Worm (Caenorhabditis elegans) whole organism, L4 larva: ENCODE data around the gene sru-24.
"Not testable (repeated sequence)": the region's sequence is repeated elsewhere in the genome, so short reads cannot be mapped to it uniquely, and the experiment has no call there.

ENCODE experiments used
- D1046.2 ChIP-seq: fragments of 200-800 bp; sonication (Bioruptor generic); IDR thresholded peaks from 2 replicates; pipeline ENCODE4 v1.3.6; 2022; ENCODE audit warnings: missing genetic modification characterization, missing compliant biosample characterization
- F10B5.3 ChIP-seq: sonication (generic microtip); optimal IDR thresholded peaks from 2 replicates; lab custom pipeline; 2016; ENCODE audit warnings: mild to moderate bottlenecking, missing genetic modification characterization, missing compliant biosample characterization
- F26F4.8 ChIP-seq: fragments of 200-800 bp; sonication (Bioruptor generic); conservative IDR thresholded peaks from 2 replicates; pipeline ENCODE4 v1.3.6; 2022; ENCODE audit warnings: missing genetic modification characterization, missing compliant biosample characterization
- F49E8.2 ChIP-seq: sonication (generic microtip); optimal IDR thresholded peaks from 2 replicates; lab custom pipeline; 2016; ENCODE audit warnings: missing compliant biosample characterization, mild to moderate bottlenecking, missing genetic modification characterization, borderline replicate concordance
- T26A8.4 ChIP-seq: fragments of 200-800 bp; sonication (Bioruptor generic); IDR thresholded peaks from 2 replicates; pipeline ENCODE4 v1.3.6; 2022; ENCODE audit warnings: missing genetic modification characterization, missing compliant biosample characterization
- Y105C5A.15 ChIP-seq: fragments of 200-800 bp; sonication (Bioruptor generic); IDR thresholded peaks from 2 replicates; pipeline ENCODE4 v1.3.6; 2022; ENCODE audit warnings: missing genetic modification characterization, missing compliant biosample characterization
- Y48G9A.11 ChIP-seq: fragments of 200-800 bp; sonication (Bioruptor generic); IDR thresholded peaks from 2 replicates; pipeline ENCODE4 v1.3.6; 2022; ENCODE audit warnings: missing genetic modification reagents, missing genetic modification characterization, missing compliant biosample characterization
- Y75B8A.6 ChIP-seq: fragments of 200-800 bp; sonication (Bioruptor generic); IDR thresholded peaks from 2 replicates; pipeline ENCODE4 v1.3.6; 2022; ENCODE audit warnings: missing genetic modification reagents, missing genetic modification characterization, missing compliant biosample characterization
- ZK546.5 ChIP-seq, 2 experiments: sonication (generic microtip); optimal IDR thresholded peaks; 2 replicates each; lab custom pipeline; 2017; ENCODE audit warnings: missing biosample characterization in 2 of 2, missing genetic modification characterization in 2 of 2
- aly-2 ChIP-seq: sonication (generic microtip); optimal IDR thresholded peaks from 2 replicates; lab custom pipeline; 2018; ENCODE audit warnings: missing biosample characterization, missing genetic modification characterization
- arid-1 ChIP-seq: fragments of 200-800 bp; sonication (Bioruptor generic); conservative IDR thresholded peaks from 2 replicates; pipeline ENCODE4 v1.3.6; 2022; ENCODE audit warnings: missing genetic modification reagents, missing genetic modification characterization, missing compliant biosample characterization
- ceh-28 ChIP-seq: fragments of 150-350 bp; optimal IDR thresholded peaks from 2 replicates; lab custom pipeline; 2014; ENCODE audit warnings: missing biosample characterization, missing genetic modification reagents, missing genetic modification characterization
- cey-2 ChIP-seq: sonication (generic microtip); optimal IDR thresholded peaks from 3 replicates; lab custom pipeline; 2017; ENCODE audit warnings: missing genetic modification characterization, mild to moderate bottlenecking, missing compliant biosample characterization, antibody characterized with exemption, borderline replicate concordance; ENCODE audit not compliant: insufficient read depth
- ctbp-1 ChIP-seq: fragments of 200-800 bp; sonication (Bioruptor generic); IDR thresholded peaks from 2 replicates; pipeline ENCODE4 v1.3.6; 2022; ENCODE audit warnings: missing genetic modification reagents, missing genetic modification characterization, missing compliant biosample characterization
- dmd-6 ChIP-seq: fragments of 200-800 bp; sonication (Bioruptor generic); IDR thresholded peaks from 2 replicates; pipeline ENCODE4 v1.3.6; 2022; ENCODE audit warnings: missing genetic modification reagents, missing genetic modification characterization, missing compliant biosample characterization
- dmd-8 ChIP-seq: fragments of 200-800 bp; sonication (Bioruptor generic); IDR thresholded peaks from 2 replicates; pipeline ENCODE4 v1.3.6; 2022; ENCODE audit warnings: missing genetic modification characterization, missing compliant biosample characterization
- dpl-1 ChIP-seq: fragments of 150-350 bp; optimal IDR thresholded peaks from 2 replicates; lab custom pipeline; 2014; ENCODE audit warnings: missing biosample characterization, missing genetic modification reagents, missing genetic modification characterization
- egl-27 ChIP-seq: sonication (generic microtip); optimal IDR thresholded peaks from 3 replicates; lab custom pipeline; 2017; ENCODE audit warnings: missing biosample characterization, missing genetic modification reagents, missing genetic modification characterization
- hlh-30 ChIP-seq: sonication (generic microtip); optimal IDR thresholded peaks from 2 replicates; lab custom pipeline; 2017; ENCODE audit warnings: antibody characterized with exemption, mild to moderate bottlenecking, missing genetic modification characterization, missing compliant biosample characterization; ENCODE audit not compliant: insufficient read depth
- hmg-1.1 ChIP-seq: fragments of 200-800 bp; sonication (Bioruptor generic); IDR thresholded peaks from 2 replicates; pipeline ENCODE4 v1.3.6; 2022; ENCODE audit warnings: missing genetic modification reagents, missing genetic modification characterization, missing compliant biosample characterization
- lim-7 ChIP-seq: fragments of 200-800 bp; sonication (Bioruptor generic); IDR thresholded peaks from 2 replicates; pipeline ENCODE4 v1.3.6; 2022; ENCODE audit warnings: missing genetic modification characterization, missing compliant biosample characterization
- lin-1 ChIP-seq: fragments of 200-800 bp; sonication (Bioruptor generic); IDR thresholded peaks from 2 replicates; pipeline ENCODE4 v1.3.6; 2022; ENCODE audit warnings: missing genetic modification reagents, missing genetic modification characterization, missing compliant biosample characterization
- lin-15B ChIP-seq: fragments of 150-350 bp; sonication (generic microtip); optimal IDR thresholded peaks from 3 replicates; lab custom pipeline; 2014; ENCODE audit warnings: missing biosample characterization, missing genetic modification characterization
- lir-3 ChIP-seq: sonication (generic microtip); optimal IDR thresholded peaks from 2 replicates; lab custom pipeline; 2016; ENCODE audit warnings: mild to moderate bottlenecking, missing genetic modification characterization, missing compliant biosample characterization
- madf-5 ChIP-seq, 2 experiments: fragments of 200-800 bp; sonication (Bioruptor generic); IDR thresholded peaks; 2 replicates each; pipeline ENCODE4 v1.3.6; 2022; ENCODE audit warnings: missing compliant biosample characterization in 2 of 2, missing genetic modification characterization in 2 of 2
- madf-9 ChIP-seq: fragments of 200-800 bp; sonication (Bioruptor generic); conservative IDR thresholded peaks from 2 replicates; pipeline ENCODE4 v1.3.6; 2022; ENCODE audit warnings: missing genetic modification reagents, missing genetic modification characterization, missing compliant biosample characterization
- mdt-29 ChIP-seq: fragments of 200-800 bp; sonication (Bioruptor generic); IDR thresholded peaks from 2 replicates; pipeline ENCODE4 v1.3.6; 2022; ENCODE audit warnings: missing genetic modification reagents, missing genetic modification characterization, missing compliant biosample characterization
- nhr-10 ChIP-seq: fragments of 150-350 bp; optimal IDR thresholded peaks from 2 replicates; lab custom pipeline; 2014; ENCODE audit warnings: missing biosample characterization, missing genetic modification characterization
- nhr-102 ChIP-seq: sonication (generic microtip); optimal IDR thresholded peaks from 2 replicates; lab custom pipeline; 2016; ENCODE audit warnings: mild to moderate bottlenecking, missing genetic modification characterization, moderate library complexity, missing compliant biosample characterization
- nhr-25 ChIP-seq: sonication (generic microtip); optimal IDR thresholded peaks from 2 replicates; lab custom pipeline; 2017; ENCODE audit warnings: missing genetic modification characterization, mild to moderate bottlenecking, missing compliant biosample characterization, antibody characterized with exemption, moderate library complexity, borderline replicate concordance; ENCODE audit not compliant: insufficient read depth
- nhr-41 ChIP-seq: fragments of 200-800 bp; sonication (Bioruptor generic); IDR thresholded peaks from 2 replicates; pipeline ENCODE4 v1.3.6; 2022; ENCODE audit warnings: missing genetic modification reagents, missing genetic modification characterization, missing compliant biosample characterization
- nhr-48 ChIP-seq: sonication (generic microtip); optimal IDR thresholded peaks from 2 replicates; lab custom pipeline; 2016; ENCODE audit warnings: mild to moderate bottlenecking, missing genetic modification characterization, missing compliant biosample characterization
- nhr-77 ChIP-seq: fragments of 150-350 bp; optimal IDR thresholded peaks from 2 replicates; lab custom pipeline; 2014; ENCODE audit warnings: missing biosample characterization, missing genetic modification characterization
- pha-4 ChIP-seq, 2 experiments: fragments of 150-350 bp in 1 of 2; fragments of 200-800 bp in 1 of 2; sonication (Bioruptor generic) in 1 of 2; IDR thresholded peaks in 1 of 2; optimal IDR thresholded peaks in 1 of 2; 2 replicates each; pipeline versions ENCODE4 v1.3.6 to Lab custom; 2014 to 2022; ENCODE audit warnings: missing genetic modification characterization in 2 of 2, missing genetic modification reagents in 2 of 2, missing biosample characterization in 1 of 2, missing compliant biosample characterization in 1 of 2
- php-3 ChIP-seq: fragments of 200-800 bp; sonication (Bioruptor generic); IDR thresholded peaks from 2 replicates; pipeline ENCODE4 v1.3.6; 2022; ENCODE audit warnings: missing genetic modification reagents, missing genetic modification characterization, missing compliant biosample characterization
- saeg-2 ChIP-seq: fragments of 200-800 bp; sonication (Bioruptor generic); IDR thresholded peaks from 2 replicates; pipeline ENCODE4 v1.3.6; 2022; ENCODE audit warnings: missing genetic modification reagents, missing genetic modification characterization, missing compliant biosample characterization
- set-16 ChIP-seq: fragments of 200-800 bp; sonication (Bioruptor generic); IDR thresholded peaks from 2 replicates; pipeline ENCODE4 v1.3.6; 2022; ENCODE audit warnings: missing genetic modification reagents, missing genetic modification characterization, missing compliant biosample characterization
- snpc-1.2 ChIP-seq: fragments of 200-800 bp; sonication (Bioruptor generic); IDR thresholded peaks from 2 replicates; pipeline ENCODE4 v1.3.6; 2022; ENCODE audit warnings: missing genetic modification reagents, missing genetic modification characterization, missing compliant biosample characterization
- tra-1 ChIP-seq: fragments of 200-800 bp; sonication (Bioruptor generic); IDR thresholded peaks from 2 replicates; pipeline ENCODE4 v1.3.6; 2022; ENCODE audit warnings: missing genetic modification reagents, missing genetic modification characterization, missing compliant biosample characterization
- unc-39 ChIP-seq: sonication (generic microtip); optimal IDR thresholded peaks from 2 replicates; lab custom pipeline; 2017; ENCODE audit warnings: missing biosample characterization, missing genetic modification characterization
- vab-7 ChIP-seq: fragments of 200-800 bp; sonication (Bioruptor generic); IDR thresholded peaks from 2 replicates; pipeline ENCODE4 v1.3.6; 2022; ENCODE audit warnings: missing genetic modification reagents, missing genetic modification characterization, missing compliant biosample characterization
- zfp-3 ChIP-seq: fragments of 200-800 bp; sonication (Bioruptor generic); conservative IDR thresholded peaks from 2 replicates; pipeline ENCODE4 v1.3.6; 2022; ENCODE audit warnings: missing genetic modification reagents, missing genetic modification characterization, missing compliant biosample characterization
- zip-2 ChIP-seq: fragments of 150-350 bp; optimal IDR thresholded peaks from 2 replicates; lab custom pipeline; 2014; ENCODE audit warnings: missing biosample characterization, missing genetic modification characterization
- ztf-7 ChIP-seq: fragments of 150-350 bp; optimal IDR thresholded peaks from 2 replicates; lab custom pipeline; 2014; ENCODE audit warnings: missing biosample characterization, missing genetic modification characterization

The sru-24 gene

ce11 chrV:708808-709207, 37.6 kb upstream of the sru-24 start, which contains the start of gene srbc-39:
TSS of gene srbc-39 (plus strand) at chrV:709108.
- TF ChIP-seq Y75B8A.6, result no peak
- TF ChIP-seq lin-15B (tag; lab: Kevin White, UChicago), result no peak
- TF ChIP-seq nhr-10, result no peak
- no peak for TF ChIP-seq nhr-102 (tag; lab: Kevin White, UChicago)
- TF ChIP-seq Y105C5A.15 (GFP tag; lab: Robert Waterston, UW), result no peak
- TF ChIP-seq madf-9 (GFP tag; lab: Robert Waterston, UW), result no peak
- no peak for TF ChIP-seq ZK546.5 (tag; optimal IDR thresholded peaks at IDR 0.05; lab: Kevin White, UChicago)
- TF ChIP-seq F49E8.2 (tag; lab: Kevin White, UChicago), result no peak
- TF ChIP-seq cey-2 (tag; lab: Kevin White, UChicago), result no peak
- no peak for TF ChIP-seq vab-7 (GFP tag; lab: Robert Waterston, UW)
- TF ChIP-seq php-3 (GFP tag; lab: Robert Waterston, UW), result no peak
- TF ChIP-seq F10B5.3, result no peak
- TF ChIP-seq ztf-7 (tag; lab: Kevin White, UChicago), result no peak
- no peak for TF ChIP-seq nhr-25 (tag; lab: Kevin White, UChicago)
- no peak for TF ChIP-seq saeg-2 (GFP tag; lab: Robert Waterston, UW)
- TF ChIP-seq mdt-29 (GFP tag; lab: Robert Waterston, UW), result no peak
- no peak for TF ChIP-seq unc-39 (tag; lab: Kevin White, UChicago)
- TF ChIP-seq D1046.2 (GFP tag; lab: Robert Waterston, UW), result no peak
- no peak for TF ChIP-seq madf-5 (GFP tag; IDR thresholded peaks at IDR 0.05; lab: Robert Waterston, UW)

DNA sequence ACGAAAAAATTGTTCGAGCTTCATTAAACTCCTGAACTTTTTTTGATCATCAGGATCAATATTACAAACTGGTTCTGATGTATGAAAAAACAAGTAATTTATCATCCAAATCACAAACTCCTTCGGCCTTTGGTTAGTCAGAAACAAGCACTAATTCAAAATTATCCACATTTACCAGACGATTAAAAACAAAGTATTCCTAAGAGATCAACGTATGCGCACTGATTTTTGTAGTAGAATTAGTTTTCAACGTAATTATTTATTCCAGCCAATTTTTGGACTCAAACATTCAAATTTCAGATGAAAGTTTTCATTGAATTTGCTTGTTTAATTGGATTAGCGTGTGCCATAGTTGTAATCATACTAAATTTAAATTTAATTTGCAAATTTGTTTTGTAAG, 35.7 kb upstream of the sru-24 start, which contains the start of gene srbc-38:
Gene srbc-38, plus strand, starts transcription at position 301 of the 400 bp plus-strand sequence.
- TF ChIP-seq zfp-3, result no peak
- no peak for TF ChIP-seq aly-2 (tag; lab: Kevin White, UChicago)
- TF ChIP-seq dpl-1 (GFP tag; lab: Kevin White, UChicago), result no peak
- TF ChIP-seq snpc-1.2, result no peak
- TF ChIP-seq unc-39 (tag; lab: Kevin White, UChicago), result no peak
- TF ChIP-seq lir-3 (tag; lab: Kevin White, UChicago), result no peak
- no peak for TF ChIP-seq egl-27 (tag; lab: Kevin White, UChicago)
- TF ChIP-seq set-16 (GFP tag; lab: Robert Waterston, UW), result no peak
- no peak for TF ChIP-seq nhr-77 (tag; lab: Kevin White, UChicago)
- TF ChIP-seq zip-2 (tag; lab: Kevin White, UChicago), result no peak
- no peak for TF ChIP-seq nhr-48 (tag; lab: Kevin White, UChicago)
- TF ChIP-seq T26A8.4 (GFP tag; lab: Robert Waterston, UW), result no peak
- TF ChIP-seq ceh-28 (tag; lab: Kevin White, UChicago), result no peak
- TF ChIP-seq hlh-30, result no peak
- TF ChIP-seq, all 104 proteins: peak for 0

- TF ChIP-seq pha-4 (GFP tag; IDR thresholded peaks at IDR 0.05; lab: Robert Waterston, UW) (peak; percentile 51; the same call in 1 of the 2 replicates), ctbp-1 (GFP tag; lab: Robert Waterston, UW) (peak; percentile 48; the same call in 1 of the 2 replicates), dmd-8 (GFP tag; lab: Robert Waterston, UW) (peak; percentile 88), dmd-6 (GFP tag; lab: Robert Waterston, UW) (peak; percentile 51), vab-7 (GFP tag; lab: Robert Waterston, UW) (peak; percentile 73), D1046.2 (GFP tag; lab: Robert Waterston, UW) (0 out of 2 replicates have a peak, but pooled peaks have one; percentile 65), hmg-1.1 (peak; percentile 66), lim-7 (GFP tag; lab: Robert Waterston, UW) (peak; percentile 87), php-3 (GFP tag; lab: Robert Waterston, UW) (peak; percentile 57; the same call in 1 of the 2 replicates), Y75B8A.6 (0 out of 2 replicates have a peak, but pooled peaks have one; percentile 24), nhr-41 (GFP tag; lab: Robert Waterston, UW) (peak; percentile 11; the same call in 1 of the 2 replicates), F26F4.8 (GFP tag; lab: Robert Waterston, UW) (peak; percentile 71; the same call in 1 of the 2 replicates), tra-1 (peak; percentile 59; the same call in 1 of the 2 replicates), Y105C5A.15 (GFP tag; lab: Robert Waterston, UW) (0 out of 2 replicates have a peak, but pooled peaks have one; percentile 28), lin-1 (peak; percentile 51; the same call in 1 of the 2 replicates), arid-1 (peak; percentile 68), Y48G9A.11 (GFP tag; lab: Robert Waterston, UW) (0 out of 2 replicates have a peak, but pooled peaks have one; percentile 34)
- TF ChIP-seq pha-4 (tag; optimal IDR thresholded peaks at IDR 0.05; lab: Kevin White, UChicago), result not testable (repeated sequence)
Observed at ce11 chrV:706449-706848, 35.2 kb upstream of the sru-24 start.
